Worm (Caenorhabditis elegans): ENCODE measurements around the gene C27H6.9.

Gene C27H6.9

DNA sequence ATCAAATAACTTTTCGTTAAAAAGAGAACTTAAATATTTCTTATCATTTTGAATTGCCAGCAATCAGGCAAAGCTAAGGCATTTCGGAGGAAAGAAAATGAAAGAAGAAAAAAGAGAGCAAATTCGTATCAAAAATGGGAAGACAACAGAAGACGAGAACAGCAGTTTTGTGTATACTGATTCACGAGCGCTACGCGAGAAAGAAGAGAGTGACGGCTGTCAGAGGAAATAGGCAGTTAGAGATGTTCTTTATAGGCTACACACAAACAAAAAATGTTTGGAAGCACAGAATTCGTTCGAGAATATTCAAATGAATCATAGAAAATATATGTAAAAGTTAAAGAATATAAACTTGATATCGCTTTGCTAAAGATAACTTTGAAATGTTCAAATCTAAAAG, 2.2 kb downstream of the C27H6.9 start:
- TF ChIP-seq nhr-11 (tag; optimal IDR thresholded peaks at IDR 0.05) (peak; percentile 75), pqm-1 (tag; optimal IDR thresholded peaks at IDR 0.05) (peak; percentile 60), nfya-1 (tag; optimal IDR thresholded peaks at IDR 0.05; ENCODE audit: insufficient read depth) (peak; percentile 45), aly-2 (tag; optimal IDR thresholded peaks at IDR 0.05) (no peak), hmg-11 (tag; optimal IDR thresholded peaks at IDR 0.05) (peak; percentile 3), elt-2 (tag; optimal IDR thresholded peaks at IDR 0.05) (peak; percentile 67), elt-3 (tag; optimal IDR thresholded peaks at IDR 0.05) (no peak), pha-4 (tag; optimal IDR thresholded peaks at IDR 0.05) (peak; percentile 45)

DNA sequence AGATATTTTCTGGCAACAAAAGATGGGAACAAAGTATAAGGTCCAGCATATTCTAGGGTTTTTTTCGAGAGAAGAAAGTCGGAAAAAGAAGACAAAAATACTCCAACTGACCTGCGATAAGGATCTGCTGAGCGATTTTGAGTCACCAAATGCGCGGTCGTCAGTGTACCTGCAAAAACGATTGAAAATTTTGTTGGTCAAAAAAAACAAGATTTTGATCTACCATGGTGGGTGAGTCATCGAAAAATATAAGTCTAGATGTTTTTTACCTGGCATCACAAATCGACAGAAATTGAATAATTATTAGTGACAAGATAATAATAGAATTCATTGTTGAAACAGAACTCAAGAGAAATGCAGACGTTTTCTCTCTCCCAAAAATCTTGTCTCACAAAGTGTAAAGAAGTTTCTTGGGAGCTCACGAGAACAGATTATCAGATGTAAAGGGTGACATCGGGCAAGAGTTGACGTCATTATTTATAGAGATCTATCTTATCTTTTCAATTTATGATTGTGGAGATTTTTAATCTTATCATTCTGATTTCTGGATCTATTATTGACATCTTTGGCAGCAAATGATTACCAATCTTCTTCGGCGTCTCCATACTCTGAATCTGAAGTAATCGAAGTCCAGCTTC, 2.7 kb downstream of the C27H6.9 start:
- TF ChIP-seq egl-27 (tag; optimal IDR thresholded peaks at IDR 0.05) (no peak), elt-1 (tag; optimal IDR thresholded peaks at IDR 0.05) (peak; percentile 48)

DNA sequence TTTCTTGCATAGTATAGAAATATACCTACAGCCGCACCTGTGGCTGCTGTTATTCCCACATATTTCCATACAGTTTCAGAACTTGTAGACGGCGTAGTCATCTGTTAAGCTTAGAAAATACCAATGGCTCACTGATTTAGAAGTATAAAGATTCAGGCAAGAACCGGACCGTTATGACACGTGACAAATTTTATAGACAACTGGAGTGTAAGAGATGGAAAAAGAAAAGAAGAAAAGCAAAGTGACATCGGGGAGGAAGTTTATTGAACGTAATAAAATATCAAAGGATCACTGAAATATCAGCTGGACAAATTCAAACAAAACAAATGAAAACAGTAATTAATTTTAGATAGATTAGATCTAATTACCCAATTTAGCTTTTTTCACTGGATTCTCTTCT, 3.5 kb downstream of the C27H6.9 start, which contains the start of gene rmd-2:
rmd-2 (minus strand) TSS at position 101 of the 400 bp plus-strand sequence.
- no peak for TF ChIP-seq unc-62 (GFP tag; optimal IDR thresholded peaks at IDR 0.05)
- no peak for TF ChIP-seq nhr-76 (tag; optimal IDR thresholded peaks at IDR 0.05)
- TF ChIP-seq ztf-4 (tag; optimal IDR thresholded peaks at IDR 0.05), result no peak
- no peak for TF ChIP-seq nhr-237 (tag; optimal IDR thresholded peaks at IDR 0.05)
- no peak for TF ChIP-seq ceh-82 (tag; optimal IDR thresholded peaks at IDR 0.05)
- TF ChIP-seq fos-1 (tag; optimal IDR thresholded peaks at IDR 0.05), result no peak
- no peak for TF ChIP-seq R02D3.7 (tag; optimal IDR thresholded peaks at IDR 0.05)
- no peak for TF ChIP-seq elt-3 (tag; optimal IDR thresholded peaks at IDR 0.05)
- TF ChIP-seq fkh-10 (GFP tag; optimal IDR thresholded peaks at IDR 0.05), result no peak
- no peak for TF ChIP-seq nhr-23 (tag; optimal IDR thresholded peaks at IDR 0.05)
- TF ChIP-seq daf-12 (tag; optimal IDR thresholded peaks at IDR 0.05), result no peak
- no peak for TF ChIP-seq sea-2 (GFP tag; optimal IDR thresholded peaks at IDR 0.05)
- TF ChIP-seq ceh-16 (tag; optimal IDR thresholded peaks at IDR 0.05), result no peak
- TF ChIP-seq nfya-1 (tag; optimal IDR thresholded peaks at IDR 0.05; ENCODE audit: insufficient read depth), result no peak
- no peak for TF ChIP-seq ceh-28 (tag; optimal IDR thresholded peaks at IDR 0.05)

DNA sequence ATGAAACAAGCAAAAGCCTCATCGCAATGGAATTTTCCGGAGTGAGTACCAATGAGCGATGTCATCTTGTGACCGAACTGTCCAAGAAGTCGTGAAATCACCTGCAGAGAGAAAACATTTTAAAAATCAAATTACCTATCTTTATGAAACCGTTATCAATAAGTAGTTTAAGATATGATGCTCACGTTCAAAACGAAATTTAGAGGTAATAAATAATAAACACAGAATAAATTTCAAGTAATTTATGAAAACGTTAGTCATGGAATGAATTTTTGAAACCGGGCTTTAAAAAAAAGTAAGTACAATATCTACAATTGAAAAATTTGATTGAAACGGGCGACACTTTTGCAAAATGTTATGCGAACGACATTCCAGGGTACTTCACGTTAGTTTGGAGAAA, 5.0 kb downstream of the C27H6.9 start, which contains the start of gene C27H6.8:
C27H6.8 (minus strand) TSS at position 101 of the 400 bp plus-strand sequence.
- no peak for TF ChIP-seq lin-15B (tag; optimal IDR thresholded peaks at IDR 0.05)
- no peak for TF ChIP-seq ama-1 (optimal IDR thresholded peaks at IDR 0.05)
- no peak for TF ChIP-seq fkh-2 (tag; optimal IDR thresholded peaks at IDR 0.05)
- no peak for TF ChIP-seq egl-27 (tag; optimal IDR thresholded peaks at IDR 0.05)
- TF ChIP-seq nhr-28 (tag; optimal IDR thresholded peaks at IDR 0.05), result no peak
- TF ChIP-seq sea-2 (GFP tag; optimal IDR thresholded peaks at IDR 0.05), result no peak

DNA sequence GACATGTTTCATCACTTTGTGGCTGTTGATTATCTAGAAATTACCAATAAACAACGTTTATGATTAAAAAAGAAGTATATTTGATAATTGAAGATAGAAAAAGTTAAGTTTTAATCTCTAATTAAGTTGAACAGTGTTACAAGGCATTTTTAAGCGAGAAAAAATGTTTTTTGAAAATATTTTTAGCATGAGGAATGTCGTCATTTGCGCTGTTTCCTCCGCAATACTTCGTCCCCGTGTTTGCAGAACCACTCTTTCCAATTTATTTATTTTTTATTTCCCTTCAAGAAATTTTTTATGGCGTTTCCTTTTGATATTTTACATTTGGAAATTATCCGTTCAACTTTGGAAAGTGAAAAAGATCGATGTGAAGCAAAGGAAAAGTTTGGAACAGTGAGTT, 8.9 kb downstream of the C27H6.9 start, which contains the start of the genes rde-1 and trpp-6:
rde-1 (minus strand) TSS at position 33 of the 400 bp plus-strand sequence.
trpp-6 (plus strand) TSS at position 286 of the 400 bp plus-strand sequence.
- peak; percentile 37 for TF ChIP-seq hmg-11 (tag; optimal IDR thresholded peaks at IDR 0.05)
- TF ChIP-seq ceh-28 (tag; optimal IDR thresholded peaks at IDR 0.05), result no peak
- TF ChIP-seq nfya-1 (tag; optimal IDR thresholded peaks at IDR 0.05; ENCODE audit: insufficient read depth), result peak; percentile 23

DNA sequence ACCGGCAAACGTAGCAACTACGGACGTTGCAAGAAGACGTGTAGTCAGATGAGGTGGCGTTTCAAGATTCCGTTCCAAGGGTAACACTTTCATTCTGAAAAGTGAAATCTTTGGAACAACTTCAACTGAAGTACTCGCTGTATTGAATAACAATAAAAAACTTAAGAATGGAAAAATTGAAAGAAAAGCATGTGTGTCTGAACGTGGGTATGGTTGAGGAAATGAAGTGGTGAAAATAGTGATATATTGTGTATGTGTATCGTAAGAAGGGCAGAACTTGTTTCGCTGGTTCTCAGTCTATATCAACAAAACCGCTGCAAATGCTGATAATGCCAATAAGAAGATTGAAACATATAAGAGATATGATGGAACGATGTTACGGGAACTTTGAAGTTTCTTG, 13.1 kb downstream of the C27H6.9 start, which contains the start of gene K08H10.6:
K08H10.6 (minus strand) TSS at position 101 of the 400 bp plus-strand sequence.
- TF ChIP-seq elt-2 (tag; optimal IDR thresholded peaks at IDR 0.05) (no peak), ztf-11 (tag; optimal IDR thresholded peaks at IDR 0.05) (no peak), pha-4 (tag; optimal IDR thresholded peaks at IDR 0.05) (no peak), nhr-67 (tag; optimal IDR thresholded peaks at IDR 0.05) (no peak)

DNA sequence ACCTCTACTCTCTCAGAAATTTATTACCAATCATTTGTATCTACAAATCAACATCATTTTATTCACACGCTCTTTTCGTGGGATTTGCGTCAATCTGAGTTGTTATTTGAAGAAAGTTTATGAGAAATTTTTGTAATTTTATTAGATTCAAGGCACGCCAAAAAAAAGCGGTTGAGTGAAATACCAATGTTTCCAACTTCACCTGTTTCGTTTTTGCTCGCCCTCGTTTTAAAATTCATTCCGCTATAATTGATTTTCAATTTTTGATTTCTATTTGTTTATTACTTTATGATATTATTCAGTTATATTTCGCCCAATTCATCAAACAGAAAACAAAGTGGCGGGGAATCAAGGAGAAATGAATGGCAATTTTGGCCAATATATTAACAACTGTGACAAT, 18.1 kb downstream of the C27H6.9 start, which contains the start of gene K08H10.10:
K08H10.10 (plus strand) TSS at position 301 of the 400 bp plus-strand sequence.
- TF ChIP-seq aly-2 (tag; optimal IDR thresholded peaks at IDR 0.05), result no peak
- no peak for TF ChIP-seq nfya-1 (tag; optimal IDR thresholded peaks at IDR 0.05; ENCODE audit: insufficient read depth)

Measured in whole organism, L3 larva.